Worm (Caenorhabditis elegans) whole organism, late embryonic: Measurements from ENCODE around the gene K08D9.4.

Experiments
- C08G9.2 ChIP-seq: sonication (generic microtip); optimal IDR thresholded peaks from 2 replicates; lab custom pipeline; 2016; ENCODE audit warnings: mild to moderate bottlenecking, missing genetic modification characterization, moderate library complexity, missing compliant biosample characterization
- C38D4.7 ChIP-seq: fragments of 200-800 bp; sonication (Bioruptor generic); optimal IDR thresholded peaks from 2 replicates; lab custom pipeline; 2018; ENCODE audit warnings: mild to moderate bottlenecking, missing genetic modification characterization, moderate library complexity, missing compliant biosample characterization
- K02D7.2 ChIP-seq: sonication (generic microtip); optimal IDR thresholded peaks from 2 replicates; lab custom pipeline; 2017; ENCODE audit warnings: mild to moderate bottlenecking, missing genetic modification characterization, missing compliant biosample characterization
- K09A11.1 ChIP-seq: sonication (generic microtip); optimal IDR thresholded peaks from 2 replicates; lab custom pipeline; 2017; ENCODE audit warnings: antibody characterized with exemption, mild to moderate bottlenecking, missing genetic modification characterization, missing compliant biosample characterization; ENCODE audit not compliant: insufficient read depth
- T23F11.4 ChIP-seq: fragments of 200-800 bp; sonication (Bioruptor generic); optimal IDR thresholded peaks from 2 replicates; lab custom pipeline; 2018; ENCODE audit warnings: mild to moderate bottlenecking, missing genetic modification characterization, missing compliant biosample characterization
- ahr-1 ChIP-seq: sonication (generic microtip); optimal IDR thresholded peaks from 2 replicates; lab custom pipeline; 2016; ENCODE audit warnings: missing genetic modification characterization, missing compliant biosample characterization
- ama-1 ChIP-seq: fragments of 150-350 bp; optimal IDR thresholded peaks from 2 replicates; lab custom pipeline; 2014
- ceh-18 ChIP-seq: sonication (generic microtip); optimal IDR thresholded peaks from 2 replicates; lab custom pipeline; 2016; ENCODE audit warnings: missing genetic modification characterization, missing compliant biosample characterization
- ceh-2 ChIP-seq: sonication (generic microtip); optimal IDR thresholded peaks from 2 replicates; lab custom pipeline; 2016; ENCODE audit warnings: missing genotype, missing genetic modification characterization, missing compliant biosample characterization
- ceh-22 ChIP-seq: sonication (generic microtip); optimal IDR thresholded peaks from 2 replicates; lab custom pipeline; 2017; ENCODE audit warnings: missing biosample characterization, missing genetic modification characterization
- ceh-30 ChIP-seq: fragments of 150-350 bp; optimal IDR thresholded peaks from 2 replicates; lab custom pipeline; 2014; ENCODE audit warnings: missing biosample characterization, missing genetic modification characterization
- ceh-31 ChIP-seq: sonication (generic microtip); optimal IDR thresholded peaks from 2 replicates; lab custom pipeline; 2016; ENCODE audit warnings: missing genetic modification characterization, missing compliant biosample characterization
- ceh-45 ChIP-seq: fragments of 200-800 bp; sonication (Bioruptor generic); IDR thresholded peaks from 2 replicates; pipeline ENCODE4 v1.3.6; 2022; ENCODE audit warnings: missing genetic modification reagents, missing genetic modification characterization, missing compliant biosample characterization
- che-1 ChIP-seq: sonication (generic microtip); optimal IDR thresholded peaks from 2 replicates; lab custom pipeline; 2016; ENCODE audit warnings: mild to moderate bottlenecking, missing genetic modification characterization, missing compliant biosample characterization
- dmd-4 ChIP-seq: sonication (generic microtip); optimal IDR thresholded peaks from 2 replicates; lab custom pipeline; 2016; ENCODE audit warnings: borderline replicate concordance, missing genetic modification characterization, missing compliant biosample characterization
- ets-4 ChIP-seq: sonication (generic microtip); optimal IDR thresholded peaks from 2 replicates; lab custom pipeline; 2016; ENCODE audit warnings: missing genetic modification characterization, missing compliant biosample characterization
- eyg-1 ChIP-seq: sonication (generic microtip); optimal IDR thresholded peaks from 2 replicates; lab custom pipeline; 2016; ENCODE audit warnings: missing genotype, missing genetic modification characterization, missing compliant biosample characterization
- hlh-13 ChIP-seq: fragments of 200-800 bp; sonication (Bioruptor generic); optimal IDR thresholded peaks from 2 replicates; lab custom pipeline; 2018; ENCODE audit warnings: mild to moderate bottlenecking, missing genetic modification characterization, missing compliant biosample characterization
- hlh-15 ChIP-seq: sonication (generic microtip); optimal IDR thresholded peaks from 2 replicates; lab custom pipeline; 2016; ENCODE audit warnings: missing genetic modification characterization, missing compliant biosample characterization
- hlh-6 ChIP-seq: sonication (generic microtip); optimal IDR thresholded peaks from 2 replicates; lab custom pipeline; 2016; ENCODE audit warnings: missing genotype, missing genetic modification characterization, missing compliant biosample characterization
- hlh-8 ChIP-seq: sonication (generic microtip); optimal IDR thresholded peaks from 2 replicates; lab custom pipeline; 2016; ENCODE audit warnings: missing genotype, missing genetic modification characterization, missing compliant biosample characterization
- lim-6 ChIP-seq: sonication (generic microtip); optimal IDR thresholded peaks from 2 replicates; lab custom pipeline; 2016; ENCODE audit warnings: missing genetic modification characterization, missing compliant biosample characterization
- madf-2 ChIP-seq: sonication (generic microtip); optimal IDR thresholded peaks from 2 replicates; lab custom pipeline; 2017; ENCODE audit warnings: missing genetic modification characterization, missing compliant biosample characterization
- mec-3 ChIP-seq: sonication (generic microtip); optimal IDR thresholded peaks from 2 replicates; lab custom pipeline; 2016; ENCODE audit warnings: borderline replicate concordance, missing genetic modification characterization, missing compliant biosample characterization
- nfya-1 ChIP-seq: sonication (generic microtip); optimal IDR thresholded peaks from 2 replicates; lab custom pipeline; 2017; ENCODE audit warnings: missing genetic modification characterization, mild to moderate bottlenecking, missing compliant biosample characterization, antibody characterized with exemption, moderate library complexity
- nhr-232 ChIP-seq: sonication (generic microtip); optimal IDR thresholded peaks from 2 replicates; lab custom pipeline; 2016; ENCODE audit warnings: missing genetic modification characterization, missing compliant biosample characterization
- npax-4 ChIP-seq: sonication (generic microtip); optimal IDR thresholded peaks from 2 replicates; lab custom pipeline; 2016; ENCODE audit warnings: missing genetic modification characterization, missing compliant biosample characterization
- odd-2 ChIP-seq: sonication (generic microtip); optimal IDR thresholded peaks from 2 replicates; lab custom pipeline; 2017; ENCODE audit warnings: antibody characterized with exemption, mild to moderate bottlenecking, missing genetic modification characterization, missing compliant biosample characterization
- pag-3 ChIP-seq: sonication (generic microtip); optimal IDR thresholded peaks from 2 replicates; lab custom pipeline; 2016; ENCODE audit warnings: missing compliant biosample characterization, missing genetic modification characterization, borderline replicate concordance
- pros-1 ChIP-seq: fragments of 150-350 bp; optimal IDR thresholded peaks from 2 replicates; lab custom pipeline; 2014; ENCODE audit warnings: missing biosample characterization, missing genetic modification reagents, missing genetic modification characterization
- rnt-1 ChIP-seq: sonication (generic microtip); optimal IDR thresholded peaks from 2 replicates; lab custom pipeline; 2016; ENCODE audit warnings: missing genetic modification characterization, missing compliant biosample characterization
- sox-2 ChIP-seq: fragments of 200-800 bp; sonication (Bioruptor generic); IDR thresholded peaks from 2 replicates; pipeline ENCODE4 v1.3.6; 2022; ENCODE audit warnings: missing genetic modification reagents, missing genetic modification characterization, missing compliant biosample characterization
- syd-9 ChIP-seq: sonication (generic microtip); optimal IDR thresholded peaks from 2 replicates; lab custom pipeline; 2016; ENCODE audit warnings: mild to moderate bottlenecking, missing genetic modification characterization, moderate library complexity, missing compliant biosample characterization
- tbx-2 ChIP-seq: sonication (generic microtip); optimal IDR thresholded peaks from 2 replicates; lab custom pipeline; 2016; ENCODE audit warnings: missing genetic modification characterization, missing compliant biosample characterization
- unc-42 ChIP-seq: sonication (generic microtip); optimal IDR thresholded peaks from 2 replicates; lab custom pipeline; 2016; ENCODE audit warnings: missing genotype, missing genetic modification characterization, missing compliant biosample characterization
- unc-86 ChIP-seq: sonication (generic microtip); optimal IDR thresholded peaks from 2 replicates; lab custom pipeline; 2016; ENCODE audit warnings: missing genetic modification characterization, missing compliant biosample characterization

The K08D9.4 gene

DNA sequence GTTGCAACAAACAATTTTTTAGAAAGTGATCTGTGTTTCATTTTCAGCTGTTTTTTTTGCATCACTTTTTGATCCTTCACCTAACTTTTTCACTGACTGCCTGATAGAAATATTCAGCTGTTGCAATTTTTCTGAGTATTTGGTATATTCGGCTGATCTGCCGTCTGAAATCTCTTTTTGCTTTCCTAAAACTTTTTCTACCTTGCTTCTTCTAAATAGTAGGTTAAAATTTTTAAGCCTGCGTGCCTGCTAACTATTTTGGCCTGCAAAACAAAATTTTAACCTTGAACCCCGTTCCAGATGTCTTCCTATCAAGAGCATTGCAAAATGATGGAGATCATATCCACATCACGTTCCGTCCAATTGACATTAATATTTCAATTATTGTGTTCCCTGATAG is 24.1 kb downstream of the K08D9.4 start, which contains the start of gene srab-8:
Gene srab-8 (plus strand): TSS at position 301 of the 400 bp plus-strand sequence.
- TF ChIP-seq sox-2 (no peak), C08G9.2 (tag; lab: Kevin White, UChicago) (no peak), ceh-30 (tag; lab: Kevin White, UChicago) (no peak), C38D4.7 (GFP tag; lab: Kevin White, UChicago) (no peak), ceh-22 (no peak), madf-2 (no peak), lim-6 (tag; lab: Kevin White, UChicago) (no peak), K09A11.1 (no peak), mec-3 (tag; lab: Kevin White, UChicago) (no peak), npax-4 (tag; lab: Kevin White, UChicago) (no peak), odd-2 (tag; lab: Kevin White, UChicago) (no peak), dmd-4 (tag; lab: Kevin White, UChicago) (no peak), ceh-18 (tag; lab: Kevin White, UChicago) (no peak), rnt-1 (tag; lab: Kevin White, UChicago) (no peak), ceh-31 (no peak), hlh-13 (GFP tag; lab: Kevin White, UChicago) (no peak), eyg-1 (tag; lab: Kevin White, UChicago) (no peak), nhr-232 (tag; lab: Kevin White, UChicago) (no peak), tbx-2 (no peak), nfya-1 (tag; lab: Kevin White, UChicago) (no peak)

DNA sequence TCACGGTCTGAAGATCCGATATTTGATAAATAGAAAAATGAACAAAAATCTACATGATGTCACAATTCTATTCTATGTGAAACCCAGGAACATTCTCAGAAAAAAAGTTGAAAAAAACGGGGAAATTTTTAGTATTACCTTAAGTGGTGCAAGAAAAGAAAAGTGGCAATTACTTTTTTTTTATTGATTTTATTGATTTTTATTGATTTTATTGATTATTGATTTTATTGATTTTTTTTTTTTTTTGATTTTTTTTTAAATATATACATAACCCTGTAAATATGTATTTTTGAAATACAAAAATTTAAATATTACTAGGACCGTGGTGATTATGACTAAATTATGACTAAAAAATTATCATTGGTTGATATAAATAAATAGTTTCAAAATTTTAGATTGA is 28.6 kb downstream of the K08D9.4 start:
- TF ChIP-seq hlh-15 (tag; lab: Kevin White, UChicago) = no peak
- TF ChIP-seq nfya-1 (tag; lab: Kevin White, UChicago) = no peak

DNA sequence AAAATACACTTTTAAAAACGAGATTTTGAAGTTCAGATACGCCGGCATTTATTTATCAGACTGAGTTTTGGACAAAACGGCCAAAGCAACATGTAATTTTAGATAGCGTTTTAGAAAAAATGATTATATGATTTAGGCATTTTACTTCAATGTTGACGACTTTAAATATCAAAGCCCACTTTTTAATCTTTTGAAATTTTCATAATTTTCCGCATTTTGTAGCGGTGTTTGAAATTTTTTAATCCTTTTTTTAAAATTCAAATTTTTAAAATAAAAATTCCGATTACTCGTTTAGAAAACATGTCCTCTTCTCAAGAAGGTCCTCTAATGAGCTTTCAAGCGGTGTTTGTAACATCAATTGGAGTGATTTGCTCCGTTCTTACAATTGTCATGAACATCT is 30.4 kb downstream of the K08D9.4 start, which contains the start of gene srbc-6:
Gene srbc-6 (plus strand): TSS at position 301 of the 400 bp plus-strand sequence.
- TF ChIP-seq T23F11.4 (GFP tag; lab: Kevin White, UChicago) = no peak
- TF ChIP-seq ahr-1 (tag; lab: Kevin White, UChicago) = no peak

DNA sequence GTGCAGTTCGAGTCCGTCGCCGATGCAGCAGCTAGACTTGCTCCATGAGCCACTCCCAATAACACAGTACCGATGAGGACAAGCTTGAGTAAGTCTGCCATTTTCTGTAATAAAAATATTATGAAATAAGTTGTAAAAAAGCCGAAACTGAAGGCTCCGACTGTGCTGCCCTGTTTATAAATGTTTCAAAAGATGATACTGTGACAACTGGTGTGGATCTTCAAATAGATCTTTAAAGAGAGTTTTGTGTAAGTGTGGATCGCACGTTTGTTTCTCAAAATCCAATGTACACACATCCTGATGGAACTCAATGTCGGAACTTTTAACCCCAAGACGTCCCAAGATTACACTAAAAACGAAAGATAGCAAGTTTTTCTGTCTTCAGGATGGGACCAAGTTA is 31.6 kb downstream of the K08D9.4 start, which contains the start of gene C36C5.15:
Gene C36C5.15 (minus strand): TSS at position 101 of the 400 bp plus-strand sequence.
- TF ChIP-seq unc-42 (tag; lab: Kevin White, UChicago) = no peak
- no peak for TF ChIP-seq K02D7.2 (tag; lab: Kevin White, UChicago)
- no peak for TF ChIP-seq syd-9 (tag; lab: Kevin White, UChicago)
- no peak for TF ChIP-seq rnt-1 (tag; lab: Kevin White, UChicago)
- TF ChIP-seq unc-86 = no peak
- TF ChIP-seq ceh-45 (GFP tag; lab: Robert Waterston, UW) = no peak
- TF ChIP-seq ama-1 (lab: Kevin White, UChicago) = no peak
- TF ChIP-seq ceh-18 (tag; lab: Kevin White, UChicago) = no peak
- TF ChIP-seq che-1 (tag; lab: Kevin White, UChicago) = no peak
- TF ChIP-seq, all 69 proteins: peak for 0

DNA sequence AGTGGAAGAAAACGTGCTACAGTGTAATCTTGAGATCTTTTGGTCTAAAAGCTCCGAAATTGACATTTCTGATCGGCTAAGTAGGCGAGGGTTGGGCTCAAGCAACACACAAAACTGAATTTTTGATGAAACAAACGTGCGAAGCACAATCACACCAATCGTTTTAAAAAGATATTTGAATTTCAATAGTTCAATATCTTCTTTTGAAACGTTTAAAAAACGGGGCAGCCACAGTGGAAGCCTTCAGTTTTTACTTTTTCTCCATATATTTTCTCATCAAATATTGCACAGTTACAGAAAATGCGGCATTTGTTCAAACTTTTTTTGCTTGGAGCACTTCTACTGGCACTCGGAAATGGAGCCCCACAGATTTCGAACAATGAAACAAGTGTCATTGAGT is 34.0 kb downstream of the K08D9.4 start, which contains the start of gene C36C5.4:
Gene C36C5.4 (plus strand): TSS at position 301 of the 400 bp plus-strand sequence.
- TF ChIP-seq nhr-232 (tag; lab: Kevin White, UChicago) (no peak), hlh-13 (GFP tag; lab: Kevin White, UChicago) (no peak), hlh-6 (tag; lab: Kevin White, UChicago) (no peak), pag-3 (tag; lab: Kevin White, UChicago) (no peak), pros-1 (tag; lab: Kevin White, UChicago) (no peak), hlh-8 (tag; lab: Kevin White, UChicago) (no peak), nfya-1 (tag; lab: Kevin White, UChicago) (no peak), ets-4 (tag; lab: Kevin White, UChicago) (no peak), ceh-18 (tag; lab: Kevin White, UChicago) (no peak), ceh-2 (tag; lab: Kevin White, UChicago) (no peak)
- TF ChIP-seq, all 69 proteins: peak for 0
